Worm (Caenorhabditis elegans): ENCODE measurements around the gene F54F2.7.

The F54F2.7 gene

DNA sequence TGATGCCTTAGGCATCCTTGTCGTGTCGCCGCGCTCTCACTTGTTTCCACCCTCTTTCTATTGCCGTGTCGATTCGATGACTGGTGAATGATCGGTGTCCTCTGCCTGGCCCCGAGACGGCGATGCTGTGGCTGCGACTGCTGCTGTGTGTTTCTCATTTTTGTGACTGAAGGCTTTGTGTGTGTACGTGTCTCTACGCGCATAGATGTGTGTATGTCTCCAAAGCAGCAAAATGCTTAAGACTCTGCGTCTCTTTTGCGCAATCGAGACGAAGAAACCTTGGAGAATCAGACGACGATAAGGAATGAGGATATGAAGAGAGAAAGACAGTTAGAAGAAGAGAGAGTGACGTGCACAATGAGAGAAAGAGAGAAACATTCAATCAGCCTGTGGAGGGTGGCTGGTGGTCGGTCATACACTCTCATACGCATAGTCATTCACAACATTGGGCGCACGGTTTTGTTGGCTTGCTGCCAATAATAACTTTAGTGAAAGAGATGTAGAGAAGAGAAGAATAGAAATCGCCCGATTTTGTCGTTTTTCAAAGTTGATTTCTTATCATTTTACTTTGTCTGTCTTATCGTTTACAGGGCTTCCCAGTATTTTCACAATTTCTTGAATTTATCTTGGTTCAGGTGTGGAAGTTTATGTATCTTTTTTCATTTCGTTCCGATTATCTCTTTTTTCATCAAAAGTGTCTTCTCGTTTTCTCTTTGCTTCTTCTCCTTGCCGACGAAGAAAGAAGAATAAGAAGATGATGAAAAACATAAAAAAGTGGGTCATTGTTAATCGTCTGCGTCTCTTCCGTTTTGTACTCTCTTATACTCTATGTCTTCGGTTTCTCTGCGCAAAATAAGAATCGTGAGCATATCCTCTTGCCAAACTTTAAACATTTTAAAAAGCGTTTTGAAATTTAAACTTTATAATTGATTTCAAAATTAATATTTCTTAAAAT, 5.0 kb downstream of the F54F2.7 start (continued):
- TF ChIP-seq dpl-1 (GFP tag; optimal IDR thresholded peaks at IDR 0.05) (no peak), gei-17 (GFP tag; optimal IDR thresholded peaks at IDR 0.05) (peak; percentile 73), B0035.1 (tag; optimal IDR thresholded peaks at IDR 0.05) (peak; percentile 67), zfh-2 (GFP tag; conservative IDR thresholded peaks at IDR 0.05) (peak; percentile 97), hmg-20 (GFP tag; IDR thresholded peaks at IDR 0.05) (no peak), attf-5 (GFP tag; optimal IDR thresholded peaks at IDR 0.05) (peak; percentile 97), lir-1 (GFP tag; conservative IDR thresholded peaks at IDR 0.05) (peak; percentile 49; the same call in 1 of the 2 replicates), T07F8.4 (tag; optimal IDR thresholded peaks at IDR 0.05) (no peak), tbx-9 (tag; optimal IDR thresholded peaks at IDR 0.05; ENCODE audit: borderline replicate concordance) (no peak), ztf-22 (GFP tag; optimal IDR thresholded peaks at IDR 0.05) (peak; percentile 96), ceh-100 (GFP tag; IDR thresholded peaks at IDR 0.05) (peak; percentile 37; the same call in 1 of the 2 replicates), bed-1 (GFP tag; IDR thresholded peaks at IDR 0.05) (no peak), snpc-1.3 (tag; optimal IDR thresholded peaks at IDR 0.05; ENCODE audit: insufficient read depth) (peak; percentile 48), Y53F4B.3 (GFP tag; IDR thresholded peaks at IDR 0.05) (no peak), ceh-58 (GFP tag; IDR thresholded peaks at IDR 0.05) (no peak), dox-1 (GFP tag; IDR thresholded peaks at IDR 0.05) (peak; percentile 88), hrde-1 (tag; optimal IDR thresholded peaks at IDR 0.05; ENCODE audit: borderline replicate concordance) (no peak), lin-35 (GFP tag; optimal IDR thresholded peaks at IDR 0.05) (peak in 1 of 3 experiments; percentile 61), unc-62 (GFP tag; optimal IDR thresholded peaks at IDR 0.05) (peak; percentile 89), F22D6.2 (tag; optimal IDR thresholded peaks at IDR 0.05) (peak; percentile 77), unc-130 (GFP tag; optimal IDR thresholded peaks at IDR 0.05) (no peak), snpc-3.4 (tag; optimal IDR thresholded peaks at IDR 0.05) (peak; percentile 53), hsf-1 (GFP tag; IDR thresholded peaks at IDR 0.05) (no peak), athp-1 (tag; optimal IDR thresholded peaks at IDR 0.05) (peak; percentile 85), ztf-6 (GFP tag; IDR thresholded peaks at IDR 0.05) (no peak), sea-2 (GFP tag; IDR thresholded peaks at IDR 0.05) (no peak), tlf-1 (GFP tag; optimal IDR thresholded peaks at IDR 0.05) (peak; percentile 80), dpff-1 (tag; optimal IDR thresholded peaks at IDR 0.05) (no peak), cebp-2 (GFP tag; IDR thresholded peaks at IDR 0.05) (no peak), ceh-27 (GFP tag; optimal IDR thresholded peaks at IDR 0.05) (peak; percentile 90), zim-3 (tag; optimal IDR thresholded peaks at IDR 0.05) (no peak), Y79H2A.3 (GFP tag; conservative IDR thresholded peaks at IDR 0.05) (no peak), madf-10 (tag; optimal IDR thresholded peaks at IDR 0.05) (peak; percentile 88), madf-8 (GFP tag; conservative IDR thresholded peaks at IDR 0.05) (no peak), pha-4 (tag; optimal IDR thresholded peaks at IDR 0.05) (peak; percentile 90), F33H1.4 (GFP tag; IDR thresholded peaks at IDR 0.05) (peak; percentile 35; the same call in 1 of the 2 replicates), hmg-1.2 (GFP tag; IDR thresholded peaks at IDR 0.05) (peak; percentile 91), lsl-1 (GFP tag; optimal IDR thresholded peaks at IDR 0.05) (no peak), lin-26 (GFP tag; IDR thresholded peaks at IDR 0.05) (peak; percentile 75; the same call in 1 of the 2 replicates), nhr-27 (tag; optimal IDR thresholded peaks at IDR 0.05) (no peak), xnd-1 (tag; optimal IDR thresholded peaks at IDR 0.05) (no peak), K11D2.4 (GFP tag; IDR thresholded peaks at IDR 0.05) (peak; percentile 74; the same call in 1 of the 2 replicates), Y67H2A.10 (GFP tag; conservative IDR thresholded peaks at IDR 0.05) (no peak), ceh-91 (GFP tag; IDR thresholded peaks at IDR 0.05) (no peak), nfyb-1 (GFP tag; IDR thresholded peaks at IDR 0.05) (peak; percentile 88), C06A6.2 (GFP tag; conservative IDR thresholded peaks at IDR 0.05) (peak; percentile 68)
